Worm (Caenorhabditis elegans) whole organism, L4/young adult: ENCODE results near the gene Y58A7A.1.

Source experiments
- W03F9.2 ChIP-seq: fragments of 150-350 bp; optimal IDR thresholded peaks from 2 replicates; lab custom pipeline; 2014; ENCODE audit warnings: missing biosample characterization, missing genetic modification characterization
- dao-5 ChIP-seq: sonication (generic microtip); optimal IDR thresholded peaks from 2 replicates; lab custom pipeline; 2016; ENCODE audit warnings: missing genotype, missing genetic modification characterization, moderate library complexity, missing compliant biosample characterization
- him-1 ChIP-seq: sonication (generic microtip); optimal IDR thresholded peaks from 2 replicates; lab custom pipeline; 2016; ENCODE audit warnings: missing genotype, missing genetic modification reagents, missing genetic modification characterization, missing compliant biosample characterization

ce11 chrV:5046103-5046502 is 23.2 kb downstream of the Y58A7A.1 start, which contains the start of gene exc-14:
- no peak for TF ChIP-seq him-1 (tag; lab: Kevin White, UChicago)
- TF ChIP-seq W03F9.2 (tag; lab: Kevin White, UChicago), result no peak
- TF ChIP-seq dao-5, result no peak
